Worm (Caenorhabditis elegans) whole organism, late embryonic: Measurements from ENCODE around the gene raga-1.

Experiments used
- dmd-4 ChIP-seq: sonication (generic microtip); optimal IDR thresholded peaks from 2 replicates; lab custom pipeline; 2016; ENCODE audit warnings: borderline replicate concordance, missing genetic modification characterization, missing compliant biosample characterization
- elt-4 ChIP-seq: sonication (generic microtip); optimal IDR thresholded peaks from 2 replicates; lab custom pipeline; 2016; ENCODE audit warnings: missing genetic modification characterization, missing compliant biosample characterization
- fkh-6 ChIP-seq: sonication (generic microtip); optimal IDR thresholded peaks from 2 replicates; lab custom pipeline; 2016; ENCODE audit warnings: missing genetic modification characterization, missing compliant biosample characterization
- pqm-1 ChIP-seq: sonication (generic microtip); optimal IDR thresholded peaks from 2 replicates; lab custom pipeline; 2016; ENCODE audit warnings: missing genetic modification characterization, missing compliant biosample characterization

DNA sequence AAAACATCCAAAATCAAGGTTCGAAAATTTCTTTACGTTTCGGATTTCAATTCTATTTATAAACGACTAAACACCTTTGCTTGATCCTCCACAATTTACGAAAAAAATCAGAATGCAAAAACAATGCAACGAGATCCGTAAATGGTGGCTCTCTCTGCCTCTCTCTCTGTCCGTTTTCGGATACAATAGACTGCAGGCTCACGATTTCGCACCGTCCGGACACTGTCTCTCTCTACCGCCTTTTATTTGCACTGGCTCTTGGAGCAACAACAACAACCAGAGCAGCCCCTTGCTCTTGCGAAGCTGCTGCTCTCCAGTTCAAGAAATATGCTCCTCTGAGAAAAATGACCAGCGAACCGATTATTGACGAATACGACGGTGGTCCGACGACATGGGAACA is 11.1 kb downstream of the raga-1 start, which contains the start of gene T24F1.7:
- TF ChIP-seq pqm-1 (tag; lab: Kevin White, UChicago) (no peak), dmd-4 (no peak), elt-4 (tag; lab: Kevin White, UChicago) (no peak), fkh-6 (tag; lab: Kevin White, UChicago) (no peak)
